Fruit fly (Drosophila melanogaster): ENCODE measurements around the gene CG7888.

CG7888 gene

dm6 chr3L:11065850-11066249 lies 12.0 kb downstream of the CG7888 start:
- TF ChIP-seq nom (GFP tag; optimal IDR thresholded peaks at IDR 0.05) = peak; percentile 48
- no peak for TF ChIP-seq exex (tag; optimal IDR thresholded peaks at IDR 0.05)
- peak; percentile 64 for TF ChIP-seq Med (GFP tag)
- 0 out of 3 replicates have a peak, but pooled peaks have one; percentile 25 for TF ChIP-seq ci (GFP tag; IDR thresholded peaks at IDR 0.05)
- peak; percentile 48 for TF ChIP-seq CG13296 (GFP tag; optimal IDR thresholded peaks at IDR 0.05)

- TF ChIP-seq Med (GFP tag) (peak; percentile 45), Atf6 (GFP tag; IDR thresholded peaks at IDR 0.05) (0 out of 2 replicates have a peak, but pooled peaks have one; percentile 20), CG18764 (GFP tag; optimal IDR thresholded peaks at IDR 0.05) (no peak), CG15073 (GFP tag; optimal IDR thresholded peaks at IDR 0.05) (peak; percentile 75)
Observed at dm6 chr3L:11069764-11070163, 15.9 kb downstream of the CG7888 start, which contains the start of gene CG6310. Gene CG6310, minus strand, starts transcription at chr3L:11069864.

- no peak for TF ChIP-seq NC2α (GFP tag; optimal IDR thresholded peaks at IDR 0.05)
- no peak for TF ChIP-seq CG7839 (tag; optimal IDR thresholded peaks at IDR 0.05)
- peak; percentile 32; the same call in 1 of the 3 replicates for TF ChIP-seq Dbx (GFP tag; IDR thresholded peaks at IDR 0.05)
- peak; percentile 38 for TF ChIP-seq CG12769 (tag; optimal IDR thresholded peaks at IDR 0.05)
- no peak for TF ChIP-seq CG30403 (GFP tag; optimal IDR thresholded peaks at IDR 0.05)
- TF ChIP-seq ci (GFP tag; IDR thresholded peaks at IDR 0.05) = 0 out of 3 replicates have a peak, but pooled peaks have one; percentile 28
- TF ChIP-seq CG18619 (GFP tag; optimal IDR thresholded peaks at IDR 0.05) = no peak
- peak; percentile 28; the same call in 1 of the 2 replicates for TF ChIP-seq Xrp1 (GFP tag; IDR thresholded peaks at IDR 0.05)
- peak; percentile 26; the same call in 1 of the 2 replicates for TF ChIP-seq CG42726 (GFP tag; IDR thresholded peaks at IDR 0.05; ENCODE audit: partially characterized antibody)
- peak; percentile 52 for TF ChIP-seq CG9932 (GFP tag; IDR thresholded peaks at IDR 0.05)
- TF ChIP-seq CG6813 (GFP tag; optimal IDR thresholded peaks at IDR 0.05) = no peak
- TF ChIP-seq CG8290 (GFP tag; optimal IDR thresholded peaks at IDR 0.05) = no peak
- TF ChIP-seq CG8290 (tag; optimal IDR thresholded peaks at IDR 0.05) = peak in 1 of 2 experiments; percentile 45
- no peak for TF ChIP-seq klu (GFP tag; IDR thresholded peaks at IDR 0.05)
- no peak for TF ChIP-seq Eip74EF (GFP tag; optimal IDR thresholded peaks at IDR 0.05)
- peak; percentile 53 for TF ChIP-seq Drgx (GFP tag; IDR thresholded peaks at IDR 0.05)
- no peak for TF ChIP-seq CG14050 (GFP tag; IDR thresholded peaks at IDR 0.05)
- no peak for TF ChIP-seq salm (tag; optimal IDR thresholded peaks at IDR 0.05)
- TF ChIP-seq CG9437 (GFP tag; optimal IDR thresholded peaks at IDR 0.05) = peak; percentile 1
- TF ChIP-seq lov (optimal IDR thresholded peaks at IDR 0.05) = no peak
- no peak for TF ChIP-seq lov (GFP tag; IDR thresholded peaks at IDR 0.05)
- TF ChIP-seq CG13123 (GFP tag; optimal IDR thresholded peaks at IDR 0.05) = no peak
- no peak for TF ChIP-seq CG3995 (GFP tag; optimal IDR thresholded peaks at IDR 0.05)
- no peak for TF ChIP-seq pan (optimal IDR thresholded peaks at IDR 0.05)
- TF ChIP-seq pan (GFP tag; optimal IDR thresholded peaks at IDR 0.05 in 1 of 2, IDR thresholded peaks at IDR 0.05 in 1 of 2) = peak in 1 of 2 experiments; percentile 14
- 0 out of 3 replicates have a peak, but pooled peaks have one; percentile 39 for TF ChIP-seq CG6175 (GFP tag; IDR thresholded peaks at IDR 0.05)
- no peak for TF ChIP-seq CG17186 (GFP tag; optimal IDR thresholded peaks at IDR 0.05)
- peak; percentile 2 for TF ChIP-seq PHDP (tag; optimal IDR thresholded peaks at IDR 0.05)
- no peak for TF ChIP-seq CG10147 (GFP tag; optimal IDR thresholded peaks at IDR 0.05)
- peak in 1 of 2 experiments; percentile 98 for TF ChIP-seq Hr78 (GFP tag; optimal IDR thresholded peaks at IDR 0.05)
- TF ChIP-seq twi (tag; optimal IDR thresholded peaks at IDR 0.05) = no peak
- TF ChIP-seq her (GFP tag; optimal IDR thresholded peaks at IDR 0.05) = no peak
- no peak for TF ChIP-seq CG2875 (GFP tag; optimal IDR thresholded peaks at IDR 0.05)
- 0 out of 2 replicates have a peak, but pooled peaks have one; percentile 43 for TF ChIP-seq Atf6 (GFP tag; IDR thresholded peaks at IDR 0.05)
- TF ChIP-seq CG15514 (GFP tag; optimal IDR thresholded peaks at IDR 0.05) = peak; percentile 53
- peak; percentile 41 for TF ChIP-seq Fer1 (GFP tag; optimal IDR thresholded peaks at IDR 0.05)
- no peak for TF ChIP-seq TFAM (GFP tag; optimal IDR thresholded peaks at IDR 0.05)
- peak; percentile 88; the same call in 3 of the 4 replicates for TF ChIP-seq chinmo (GFP tag; IDR thresholded peaks at IDR 0.05; ENCODE audit: partially characterized antibody)
- TF ChIP-seq aop (GFP tag; IDR thresholded peaks at IDR 0.05) = no peak
- no peak for TF ChIP-seq CG13424 (tag; optimal IDR thresholded peaks at IDR 0.05)
Observed at dm6 chr3L:11070372-11070854, 16.6 kb downstream of the CG7888 start, which contains the start of gene Mocs1. Gene Mocs1, plus strand, starts transcription at chr3L:11070526.

Measured in whole organism, embryonic.